Fruit fly (Drosophila melanogaster): ENCODE measurements around the gene CG42331.

CG42331 gene

DNA sequence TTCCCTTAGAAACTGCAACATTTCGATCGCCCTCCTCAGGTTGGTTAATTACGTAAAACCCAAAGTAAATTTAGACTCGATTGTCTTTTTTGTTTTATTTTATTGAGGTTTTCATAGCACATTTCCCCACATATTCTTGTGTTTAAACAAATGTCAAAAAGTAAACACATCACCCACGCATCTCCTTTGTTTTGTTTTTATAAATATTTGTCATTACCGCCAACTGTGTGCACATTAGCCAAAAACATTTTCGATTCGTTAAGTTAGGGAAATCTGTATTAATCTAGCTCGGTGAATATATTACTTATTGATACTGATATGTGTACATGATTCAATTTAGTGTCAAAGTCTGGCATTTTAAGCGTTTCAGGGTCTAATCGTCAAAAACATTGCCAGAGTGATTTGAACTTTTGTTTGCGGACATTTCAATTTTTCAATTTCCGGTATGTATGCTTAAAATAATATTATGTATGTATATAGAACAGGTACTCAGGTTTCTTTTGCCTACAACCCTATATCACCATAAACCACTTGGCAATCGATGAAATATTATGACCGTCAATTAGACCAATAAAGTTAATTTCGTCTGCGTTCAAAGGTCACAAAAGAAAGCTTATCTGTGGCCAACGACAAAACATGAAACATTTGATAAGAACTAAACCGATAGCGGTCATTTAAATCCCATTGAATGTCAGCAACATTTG is 37.7 kb downstream of the CG42331 start (continued):
- TF ChIP-seq CG8924 (tag; optimal IDR thresholded peaks at IDR 0.05) (peak; percentile 16), Bteb2 (GFP tag; optimal IDR thresholded peaks at IDR 0.05) (no peak), hkb (optimal IDR thresholded peaks at IDR 0.05) (no peak), hkb (GFP tag; IDR thresholded peaks at IDR 0.05) (peak; percentile 33; the same call in 1 of the 2 replicates), MBD-R2 (GFP tag; IDR thresholded peaks at IDR 0.05) (no peak), gem (tag; optimal IDR thresholded peaks at IDR 0.05) (no peak), CG16815 (GFP tag; optimal IDR thresholded peaks at IDR 0.05) (no peak), Max (GFP tag; optimal IDR thresholded peaks at IDR 0.05) (no peak), ewg (GFP tag; optimal IDR thresholded peaks at IDR 0.05) (no peak), HLHmδ (GFP tag; optimal IDR thresholded peaks at IDR 0.05) (no peak), CG5245 (GFP tag; optimal IDR thresholded peaks at IDR 0.05) (no peak), bbx (GFP tag; IDR thresholded peaks at IDR 0.05; ENCODE audit: partially characterized antibody) (no peak), Hr3 (GFP tag; optimal IDR thresholded peaks at IDR 0.05) (no peak), CG12071 (GFP tag; optimal IDR thresholded peaks at IDR 0.05) (peak; percentile 59), sna (GFP tag; IDR thresholded peaks at IDR 0.05; ENCODE audit: partially characterized antibody) (no peak), CG12155 (GFP tag; optimal IDR thresholded peaks at IDR 0.05) (no peak), Ravus (GFP tag; IDR thresholded peaks at IDR 0.05) (no peak), Rx (GFP tag; IDR thresholded peaks at IDR 0.05) (no peak), Doc3 (GFP tag; IDR thresholded peaks at IDR 0.05; ENCODE audit: partially characterized antibody) (no peak), CG10267 (tag; optimal IDR thresholded peaks at IDR 0.05) (peak; percentile 2), D19B (GFP tag; optimal IDR thresholded peaks at IDR 0.05) (no peak), H15 (GFP tag; IDR thresholded peaks at IDR 0.05) (no peak), nmo (GFP tag; optimal IDR thresholded peaks at IDR 0.05) (no peak), en (GFP tag; optimal IDR thresholded peaks at IDR 0.05) (no peak), pnt (GFP tag; optimal IDR thresholded peaks at IDR 0.05) (no peak), pita (GFP tag; optimal IDR thresholded peaks at IDR 0.05) (no peak), CG3726 (GFP tag; IDR thresholded peaks at IDR 0.05) (no peak), CG10654 (GFP tag; optimal IDR thresholded peaks at IDR 0.05) (no peak), kni (GFP tag; optimal IDR thresholded peaks at IDR 0.05) (peak; percentile 62), Deaf1 (tag; optimal IDR thresholded peaks at IDR 0.05) (no peak), HHEX (GFP tag; optimal IDR thresholded peaks at IDR 0.05) (peak; percentile 67), CG3281 (GFP tag; optimal IDR thresholded peaks at IDR 0.05) (peak; percentile 74), CG18599 (GFP tag; optimal IDR thresholded peaks at IDR 0.05) (no peak), CG18619 (GFP tag; optimal IDR thresholded peaks at IDR 0.05) (peak; percentile 19), fd64A (GFP tag; optimal IDR thresholded peaks at IDR 0.05) (peak; percentile 76), hbn (GFP tag; IDR thresholded peaks at IDR 0.05; ENCODE audit: partially characterized antibody) (no peak), CG14050 (GFP tag; IDR thresholded peaks at IDR 0.05) (no peak), CG11560 (tag; IDR thresholded peaks at IDR 0.05) (no peak), CG4854 (GFP tag; optimal IDR thresholded peaks at IDR 0.05) (peak; percentile 63), CG11723 (GFP tag; optimal IDR thresholded peaks at IDR 0.05) (no peak), CG13123 (GFP tag; optimal IDR thresholded peaks at IDR 0.05) (no peak), vfl (GFP tag; optimal IDR thresholded peaks at IDR 0.05) (no peak), maf-S (GFP tag; optimal IDR thresholded peaks at IDR 0.05) (no peak), CG33557 (GFP tag; optimal IDR thresholded peaks at IDR 0.05) (peak; percentile 65), gsb (GFP tag; IDR thresholded peaks at IDR 0.05) (no peak), row (GFP tag; IDR thresholded peaks at IDR 0.05) (0 out of 3 replicates have a peak, but pooled peaks have one; percentile 7), CG31441 (GFP tag; IDR thresholded peaks at IDR 0.05) (no peak), crol (GFP tag; IDR thresholded peaks at IDR 0.05) (no peak), seq (GFP tag; IDR thresholded peaks at IDR 0.05) (no peak), Xbp1 (GFP tag; optimal IDR thresholded peaks at IDR 0.05) (no peak), Lpt (GFP tag; optimal IDR thresholded peaks at IDR 0.05) (no peak)
